Fruit fly (Drosophila melanogaster) whole organism, embryonic: ENCODE measurements around the gene GC.

Source experiments
- Adf1 ChIP-seq: fragments of 200-800 bp; sonication (Bioruptor generic); IDR thresholded peaks from 2 replicates; pipeline ENCODE4 v1.3.6; 2022; ENCODE audit warnings: missing biosample characterization, missing genetic modification characterization
- Atf-2 ChIP-seq: fragments of 200-800 bp; sonication (Bioruptor generic); optimal IDR thresholded peaks from 2 replicates; lab custom pipeline; 2016; ENCODE audit warnings: missing biosample characterization, missing genetic modification characterization
- BEAF-32 ChIP-seq: fragments of 200-800 bp; sonication (Bioruptor generic); optimal IDR thresholded peaks from 3 replicates; lab custom pipeline; 2017; ENCODE audit warnings: missing biosample characterization, missing genetic modification characterization, mild to moderate bottlenecking, moderate library complexity, missing genetic modification reagents
- Bdp1 ChIP-seq: fragments of 200-800 bp; sonication (Bioruptor generic); optimal IDR thresholded peaks from 3 replicates; lab custom pipeline; 2016; ENCODE audit warnings: missing biosample characterization, missing genetic modification characterization
- CG10321 ChIP-seq: fragments of 200-800 bp; sonication (Bioruptor generic); IDR thresholded peaks from 2 replicates; pipeline ENCODE4 v1.3.6; 2022; ENCODE audit warnings: missing biosample characterization, missing genetic modification characterization
- CG11695 ChIP-seq: fragments of 200-800 bp; sonication (Bioruptor generic); IDR thresholded peaks from 3 replicates; pipeline ENCODE4 v1.3.6; 2022; ENCODE audit warnings: missing biosample characterization, missing genetic modification characterization
- CG12219 ChIP-seq: fragments of 200-800 bp; sonication (Bioruptor generic); optimal IDR thresholded peaks from 3 replicates; lab custom pipeline; 2018; ENCODE audit warnings: missing biosample characterization, mild to moderate bottlenecking, missing genetic modification characterization
- CG13123 ChIP-seq: fragments of 200-800 bp; sonication (Bioruptor generic); optimal IDR thresholded peaks from 2 replicates; lab custom pipeline; 2016; ENCODE audit warnings: missing biosample characterization, missing genetic modification characterization
- CG15011 ChIP-seq: fragments of 200-800 bp; sonication (Bioruptor generic); optimal IDR thresholded peaks from 3 replicates; lab custom pipeline; 2018; ENCODE audit warnings: missing biosample characterization, mild to moderate bottlenecking, missing genetic modification characterization
- CG2116 ChIP-seq: fragments of 200-800 bp; sonication (Bioruptor generic); optimal IDR thresholded peaks from 3 replicates; lab custom pipeline; 2018; ENCODE audit warnings: missing biosample characterization, mild to moderate bottlenecking, missing genetic modification characterization
- CG2202 ChIP-seq: fragments of 200-800 bp; sonication (Bioruptor generic); optimal IDR thresholded peaks from 2 replicates; lab custom pipeline; 2018; ENCODE audit warnings: missing biosample characterization, mild to moderate bottlenecking, missing genetic modification characterization
- CG3407 ChIP-seq: fragments of 200-800 bp; sonication (Bioruptor generic); optimal IDR thresholded peaks from 2 replicates; lab custom pipeline; 2018; ENCODE audit warnings: missing biosample characterization, mild to moderate bottlenecking, missing genetic modification characterization
- CG3838 ChIP-seq: fragments of 200-800 bp; sonication (Bioruptor generic); optimal IDR thresholded peaks from 3 replicates; lab custom pipeline; 2016; ENCODE audit warnings: missing biosample characterization, missing genetic modification characterization
- CG3995 ChIP-seq: fragments of 200-800 bp; sonication (Bioruptor generic); optimal IDR thresholded peaks from 3 replicates; lab custom pipeline; 2016; ENCODE audit warnings: missing biosample characterization, missing genetic modification characterization
- CG6254 ChIP-seq: fragments of 200-800 bp; sonication (Bioruptor generic); optimal IDR thresholded peaks from 3 replicates; lab custom pipeline; 2017; ENCODE audit warnings: mild to moderate bottlenecking, missing biosample characterization, missing genetic modification reagents, missing genetic modification characterization
- CG6683 ChIP-seq: fragments of 200-800 bp; sonication (Bioruptor generic); optimal IDR thresholded peaks from 2 replicates; lab custom pipeline; 2017; ENCODE audit warnings: missing biosample characterization, mild to moderate bottlenecking, missing genetic modification characterization, missing genetic modification reagents
- CG6813 ChIP-seq: fragments of 200-800 bp; sonication (Bioruptor generic); optimal IDR thresholded peaks from 2 replicates; lab custom pipeline; 2017; ENCODE audit warnings: missing biosample characterization, missing genetic modification characterization, mild to moderate bottlenecking, moderate library complexity, missing genetic modification reagents
- CG7786 ChIP-seq: fragments of 200-800 bp; sonication (Bioruptor generic); optimal IDR thresholded peaks from 2 replicates; lab custom pipeline; 2016; ENCODE audit warnings: missing biosample characterization, missing genetic modification characterization
- CG8290 ChIP-seq, 3 experiments: fragments of 200-800 bp; sonication (Bioruptor generic); optimal IDR thresholded peaks; 2 replicates each; lab custom pipeline; 2016 to 2019; ENCODE audit warnings: missing biosample characterization in 3 of 3, missing genetic modification characterization in 3 of 3, mild to moderate bottlenecking in 2 of 3, moderate library complexity in 1 of 3
- CHES-1-like ChIP-seq: fragments of 200-800 bp; sonication (Bioruptor generic); optimal IDR thresholded peaks from 2 replicates; lab custom pipeline; 2016; ENCODE audit warnings: missing biosample characterization, missing genetic modification characterization
- Drgx ChIP-seq: fragments of 200-800 bp; sonication (Bioruptor generic); IDR thresholded peaks from 2 replicates; pipeline ENCODE4 v1.3.6; 2022; ENCODE audit warnings: missing biosample characterization, missing genetic modification characterization
- HHEX ChIP-seq: fragments of 200-800 bp; sonication (Bioruptor generic); optimal IDR thresholded peaks from 3 replicates; lab custom pipeline; 2017; ENCODE audit warnings: missing biosample characterization, mild to moderate bottlenecking, missing genetic modification characterization, missing genetic modification reagents
- HLH3B ChIP-seq: fragments of 200-800 bp; sonication (Bioruptor generic); IDR thresholded peaks from 2 replicates; pipeline ENCODE4 v1.3.6; 2022; ENCODE audit warnings: missing biosample characterization, missing genetic modification characterization
- Lpt ChIP-seq: fragments of >200 bp; optimal IDR thresholded peaks from 2 replicates; lab custom pipeline; 2018; ENCODE audit warnings: missing biosample characterization, missing genetic modification characterization
- Trl ChIP-seq, 3 experiments: fragments of >200 bp in 2 of 3; fragments of 200-800 bp in 1 of 3; sonication (Bioruptor generic) in 1 of 3; optimal IDR thresholded peaks; 2 replicates in 1 of 3; 3 replicates in 2 of 3; lab custom pipeline; 2016 to 2017; ENCODE audit warnings: missing biosample characterization in 1 of 3, missing genetic modification characterization in 1 of 3
- ap ChIP-seq: fragments of 200-800 bp; sonication (Bioruptor generic); IDR thresholded peaks from 2 replicates; pipeline ENCODE4 v1.3.6; 2022; ENCODE audit warnings: missing biosample characterization, missing genetic modification characterization
- ase ChIP-seq: fragments of 200-800 bp; sonication (Bioruptor generic); IDR thresholded peaks from 3 replicates; pipeline ENCODE4 v1.3.6; 2022; ENCODE audit warnings: missing biosample characterization, missing genetic modification characterization
- ash1 ChIP-seq: fragments of 200-800 bp; sonication (Bioruptor generic); optimal IDR thresholded peaks from 2 replicates; lab custom pipeline; 2018; ENCODE audit warnings: missing biosample characterization, mild to moderate bottlenecking, missing genetic modification characterization
- bsh ChIP-seq, 2 experiments: fragments of 200-800 bp; sonication (Bioruptor generic); optimal IDR thresholded peaks; 2 replicates each; lab custom pipeline; 2017 to 2018; ENCODE audit warnings: mild to moderate bottlenecking in 2 of 2, missing biosample characterization in 2 of 2, missing genetic modification characterization in 2 of 2, moderate library complexity in 1 of 2
- chn ChIP-seq: fragments of 200-800 bp; sonication (Bioruptor generic); optimal IDR thresholded peaks from 2 replicates; lab custom pipeline; 2016; ENCODE audit warnings: missing biosample characterization, missing genetic modification characterization
- crc ChIP-seq: fragments of 200-800 bp; sonication (Bioruptor generic); optimal IDR thresholded peaks from 2 replicates; lab custom pipeline; 2016; ENCODE audit warnings: missing biosample characterization, missing genetic modification characterization
- dm ChIP-seq: fragments of 200-800 bp; sonication (Bioruptor generic); optimal IDR thresholded peaks from 3 replicates; lab custom pipeline; 2016; ENCODE audit warnings: missing biosample characterization, missing genetic modification characterization
- ems ChIP-seq: fragments of 200-800 bp; sonication (Bioruptor generic); optimal IDR thresholded peaks from 3 replicates; lab custom pipeline; 2016; ENCODE audit warnings: missing biosample characterization, missing genetic modification characterization
- fd3F ChIP-seq: fragments of 200-800 bp; sonication (Bioruptor generic); optimal IDR thresholded peaks from 2 replicates; lab custom pipeline; 2018; ENCODE audit warnings: missing biosample characterization, mild to moderate bottlenecking, missing genetic modification characterization, moderate library complexity
- fu2 ChIP-seq: fragments of 200-800 bp; sonication (Bioruptor generic); optimal IDR thresholded peaks from 2 replicates; lab custom pipeline; 2016; ENCODE audit warnings: missing biosample characterization, missing genetic modification characterization
- gt ChIP-seq: fragments of 200-800 bp; sonication (Bioruptor generic); IDR thresholded peaks from 2 replicates; pipeline ENCODE4 v1.3.6; 2022; ENCODE audit warnings: missing biosample characterization, missing genetic modification characterization
- ham ChIP-seq: fragments of 200-800 bp; sonication (Bioruptor generic); IDR thresholded peaks from 2 replicates; pipeline ENCODE4 v1.3.6; 2022; ENCODE audit warnings: missing biosample characterization, missing genetic modification characterization
- hb ChIP-seq: fragments of 200-800 bp; sonication (Bioruptor generic); IDR thresholded peaks from 3 replicates; pipeline ENCODE4 v1.3.6; 2022; ENCODE audit warnings: missing biosample characterization, missing genetic modification characterization; ENCODE audit not compliant: partially characterized antibody
- jigr1 ChIP-seq: fragments of 200-800 bp; sonication (Bioruptor generic); IDR thresholded peaks from 3 replicates; pipeline ENCODE4 v1.3.6; 2022; ENCODE audit warnings: missing biosample characterization, missing genetic modification characterization
- jing ChIP-seq: fragments of 200-800 bp; sonication (Bioruptor generic); optimal IDR thresholded peaks from 2 replicates; lab custom pipeline; 2018; ENCODE audit warnings: missing biosample characterization, mild to moderate bottlenecking, missing genetic modification characterization
- nom ChIP-seq: fragments of 200-800 bp; sonication (Bioruptor generic); optimal IDR thresholded peaks from 2 replicates; lab custom pipeline; 2017; ENCODE audit warnings: missing biosample characterization, missing genetic modification characterization, mild to moderate bottlenecking, moderate library complexity, missing genetic modification reagents
- odd ChIP-seq: fragments of 200-800 bp; sonication (Bioruptor generic); optimal IDR thresholded peaks from 2 replicates; lab custom pipeline; 2017; ENCODE audit warnings: missing biosample characterization, mild to moderate bottlenecking, missing genetic modification characterization
- pb ChIP-seq: fragments of 200-800 bp; sonication (Bioruptor generic); optimal IDR thresholded peaks from 3 replicates; lab custom pipeline; 2016; ENCODE audit warnings: missing biosample characterization, missing genetic modification characterization
- pum ChIP-seq: fragments of 200-800 bp; sonication (Bioruptor generic); optimal IDR thresholded peaks from 2 replicates; lab custom pipeline; 2016; ENCODE audit warnings: missing biosample characterization, missing genetic modification characterization
- sd ChIP-seq: fragments of 200-800 bp; sonication (Bioruptor generic); optimal IDR thresholded peaks from 3 replicates; lab custom pipeline; 2018; ENCODE audit warnings: missing biosample characterization, mild to moderate bottlenecking, missing genetic modification characterization, moderate library complexity
- sim ChIP-seq: fragments of 200-800 bp; sonication (Bioruptor generic); IDR thresholded peaks from 2 replicates; pipeline ENCODE4 v1.3.6; 2022; ENCODE audit warnings: missing biosample characterization, missing genetic modification characterization
- trh ChIP-seq: fragments of 200-800 bp; sonication (Bioruptor generic); optimal IDR thresholded peaks from 2 replicates; lab custom pipeline; 2016; ENCODE audit warnings: missing biosample characterization, missing genetic modification characterization
- tup ChIP-seq: fragments of 200-800 bp; sonication (Bioruptor generic); optimal IDR thresholded peaks from 2 replicates; lab custom pipeline; 2016; ENCODE audit warnings: missing biosample characterization, mild to moderate bottlenecking, missing genetic modification characterization, moderate library complexity
- unc-4 ChIP-seq: fragments of 200-800 bp; sonication (Bioruptor generic); IDR thresholded peaks from 2 replicates; pipeline ENCODE4 v1.3.6; 2022; ENCODE audit warnings: missing biosample characterization, missing genetic modification characterization; ENCODE audit not compliant: partially characterized antibody
- wek ChIP-seq: fragments of 200-800 bp; sonication (Bioruptor generic); optimal IDR thresholded peaks from 3 replicates; lab custom pipeline; 2018; ENCODE audit warnings: missing biosample characterization, mild to moderate bottlenecking, missing genetic modification characterization, moderate library complexity

Gene GC

DNA sequence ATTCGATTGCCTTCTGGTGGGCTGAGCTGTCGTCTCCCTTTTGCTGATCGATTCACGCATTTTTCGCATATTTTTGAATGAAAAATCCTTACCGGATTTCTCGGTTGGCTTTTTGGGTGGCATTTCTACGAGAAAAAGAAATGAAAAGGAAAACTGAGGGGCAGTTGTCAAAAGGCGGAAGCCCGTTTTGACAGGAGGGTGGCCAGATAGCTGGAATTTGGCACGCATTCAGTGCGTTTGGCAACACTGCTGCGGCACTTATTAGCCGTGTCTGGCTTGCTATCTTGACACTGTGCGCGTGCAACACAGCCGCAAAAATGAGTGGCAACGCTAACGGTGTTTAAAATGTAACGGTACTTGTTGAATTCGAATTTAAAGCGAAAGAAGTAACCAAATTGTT is 39.4 kb upstream of the GC start, which contains the start of gene RpL23A (continued):
- TF ChIP-seq HHEX (GFP tag; lab: Kevin White, UChicago) (peak; percentile 97), jigr1 (GFP tag; lab: Robert Waterston, UW) (0 out of 3 replicates have a peak, but pooled peaks have one; percentile 24), CHES-1-like (peak; percentile 98), CG3838 (GFP tag; lab: Kevin White, UChicago) (peak; percentile 84), CG6683 (GFP tag; lab: Kevin White, UChicago) (peak; percentile 95), sim (GFP tag; lab: Robert Waterston, UW) (peak; percentile 76), jing (GFP tag; lab: Kevin White, UChicago) (peak; percentile 89), sd (tag; lab: Kevin White, UChicago) (peak; percentile 92), CG8290 (GFP tag; optimal IDR thresholded peaks at IDR 0.05; lab: Kevin White, UChicago) (peak; percentile 95), CG8290 (tag; optimal IDR thresholded peaks at IDR 0.05; lab: Kevin White, UChicago) (peak; percentile 84 to 99), trh (GFP tag; lab: Kevin White, UChicago) (peak; percentile 93), nom (GFP tag; lab: Kevin White, UChicago) (peak; percentile 82), CG3995 (GFP tag; lab: Kevin White, UChicago) (peak; percentile 81), unc-4 (peak; percentile 48), ham (peak; percentile 91), CG13123 (peak; percentile 92), hb (GFP tag; lab: Robert Waterston, UW) (no peak), CG2116 (GFP tag; lab: Kevin White, UChicago) (peak; percentile 93), HLH3B (GFP tag; lab: Robert Waterston, UW) (peak; percentile 92), Atf-2 (GFP tag; lab: Kevin White, UChicago) (peak; percentile 93), CG15011 (peak; percentile 92), ems (peak; percentile 95), tup (GFP tag; lab: Kevin White, UChicago) (peak; percentile 85), chn (peak; percentile 95), crc (GFP tag; lab: Kevin White, UChicago) (peak; percentile 95), pb (GFP tag; lab: Kevin White, UChicago) (peak; percentile 97), fu2 (GFP tag; lab: Kevin White, UChicago) (peak; percentile 96), ap (GFP tag; lab: Robert Waterston, UW) (peak; percentile 85), pum (GFP tag; lab: Kevin White, UChicago) (peak; percentile 95), Trl (optimal IDR thresholded peaks at IDR 0.05; lab: Kevin White, UChicago) (peak in 1 of 2 experiments; percentile 18), Trl (GFP tag; optimal IDR thresholded peaks at IDR 0.05; lab: Kevin White, UChicago) (peak; percentile 99), odd (GFP tag; lab: Kevin White, UChicago) (peak; percentile 89), bsh (GFP tag; optimal IDR thresholded peaks at IDR 0.05; lab: Kevin White, UChicago) (peak in 1 of 2 experiments; percentile 86), Drgx (GFP tag; lab: Robert Waterston, UW) (peak; percentile 70), CG6813 (GFP tag; lab: Kevin White, UChicago) (peak; percentile 96), CG3407 (peak; percentile 93), BEAF-32 (GFP tag; lab: Kevin White, UChicago) (peak; percentile 67), wek (GFP tag; lab: Kevin White, UChicago) (peak; percentile 87), CG6254 (peak; percentile 83), Lpt (no peak), ase (GFP tag; lab: Robert Waterston, UW) (peak; percentile 93), CG12219 (GFP tag; lab: Kevin White, UChicago) (peak; percentile 88), CG10321 (peak; percentile 74), ash1 (peak; percentile 98), CG11695 (peak; percentile 88), fd3F (peak; percentile 87), gt (GFP tag; lab: Robert Waterston, UW) (peak; percentile 90), CG2202 (tag; lab: Kevin White, UChicago) (peak; percentile 86), dm (peak; percentile 99), Bdp1 (peak; percentile 91), CG7786 (GFP tag; lab: Kevin White, UChicago) (peak; percentile 95), Adf1 (GFP tag; lab: Robert Waterston, UW) (peak; percentile 78)
